Worm (Caenorhabditis elegans) whole organism, L3 larva: ENCODE results near the gene R07E5.17.
A peak's percentile ranks its signal among the peaks of the same experiment; 100 is the strongest.

Source experiments
- elt-2 ChIP-seq: sonication (generic microtip); optimal IDR thresholded peaks from 2 replicates; lab custom pipeline; 2016; ENCODE audit warnings: missing genetic modification reagents, mild to moderate bottlenecking, missing genetic modification characterization, missing compliant biosample characterization
- fkh-10 ChIP-seq: sonication (generic microtip); optimal IDR thresholded peaks from 2 replicates; lab custom pipeline; 2017; ENCODE audit warnings: missing biosample characterization, missing genetic modification reagents, missing genetic modification characterization

ce11 chrIII:4412108-4413009 is 8.1 kb upstream of the R07E5.17 start:
- TF ChIP-seq elt-2 (peak; percentile 36), fkh-10 (GFP tag; lab: Kevin White, UChicago) (no peak)
